Fruit fly (Drosophila melanogaster) whole organism, embryonic: Measurements from ENCODE around the gene CG3224.

ENCODE experiments used
- Abd-B ChIP-seq: fragments of 200-800 bp; sonication (Bioruptor generic); optimal IDR thresholded peaks from 2 replicates; lab custom pipeline; 2018; ENCODE audit warnings: missing biosample characterization, mild to moderate bottlenecking, missing genetic modification characterization, moderate library complexity
- CG12299 ChIP-seq: fragments of 200-800 bp; sonication (Bioruptor generic); optimal IDR thresholded peaks from 2 replicates; lab custom pipeline; 2018; ENCODE audit warnings: missing biosample characterization, mild to moderate bottlenecking, missing genetic modification characterization
- CG13296 ChIP-seq: fragments of 200-800 bp; sonication (Bioruptor generic); optimal IDR thresholded peaks from 3 replicates; lab custom pipeline; 2018; ENCODE audit warnings: missing biosample characterization, mild to moderate bottlenecking, missing genetic modification characterization
- CG13775 ChIP-seq: fragments of 200-800 bp; sonication (Bioruptor generic); optimal IDR thresholded peaks from 3 replicates; lab custom pipeline; 2017; ENCODE audit warnings: missing biosample characterization, mild to moderate bottlenecking, missing genetic modification characterization
- CG15011 ChIP-seq: fragments of 200-800 bp; sonication (Bioruptor generic); optimal IDR thresholded peaks from 3 replicates; lab custom pipeline; 2018; ENCODE audit warnings: missing biosample characterization, mild to moderate bottlenecking, missing genetic modification characterization
- CG15601 ChIP-seq: fragments of 200-800 bp; sonication (Bioruptor generic); optimal IDR thresholded peaks from 3 replicates; lab custom pipeline; 2019; ENCODE audit warnings: missing biosample characterization, mild to moderate bottlenecking, missing genetic modification characterization, moderate library complexity
- CG1647 ChIP-seq: fragments of 200-800 bp; sonication (Bioruptor generic); optimal IDR thresholded peaks from 3 replicates; lab custom pipeline; 2016; ENCODE audit warnings: missing biosample characterization, missing genetic modification characterization
- CG17361 ChIP-seq: fragments of 200-800 bp; sonication (Bioruptor generic); IDR thresholded peaks from 3 replicates; pipeline ENCODE4 v1.3.6; 2022; ENCODE audit warnings: missing biosample characterization, missing genetic modification characterization
- CG17912 ChIP-seq: fragments of 200-800 bp; sonication (Bioruptor generic); optimal IDR thresholded peaks from 2 replicates; lab custom pipeline; 2018; ENCODE audit warnings: missing biosample characterization, mild to moderate bottlenecking, missing genetic modification characterization
- CG2202 ChIP-seq: fragments of 200-800 bp; sonication (Bioruptor generic); optimal IDR thresholded peaks from 2 replicates; lab custom pipeline; 2018; ENCODE audit warnings: missing biosample characterization, mild to moderate bottlenecking, missing genetic modification characterization
- CG2875 ChIP-seq: fragments of 200-800 bp; sonication (Bioruptor generic); optimal IDR thresholded peaks from 2 replicates; lab custom pipeline; 2017; ENCODE audit warnings: missing biosample characterization, mild to moderate bottlenecking, missing genetic modification characterization, missing genetic modification reagents
- CG2889 ChIP-seq: fragments of 200-800 bp; sonication (Bioruptor generic); IDR thresholded peaks from 3 replicates; pipeline ENCODE4 v1.3.6; 2022; ENCODE audit warnings: missing biosample characterization, missing genetic modification characterization
- CG4820 ChIP-seq: fragments of 200-800 bp; sonication (Bioruptor generic); optimal IDR thresholded peaks from 3 replicates; lab custom pipeline; 2016; ENCODE audit warnings: missing biosample characterization, missing genetic modification characterization
- CG6175 ChIP-seq: fragments of 200-800 bp; sonication (Bioruptor generic); IDR thresholded peaks from 3 replicates; pipeline ENCODE4 v1.3.6; 2022; ENCODE audit warnings: missing biosample characterization, missing genetic modification characterization
- CG9797 ChIP-seq: fragments of 200-800 bp; sonication (Bioruptor generic); optimal IDR thresholded peaks from 3 replicates; lab custom pipeline; 2018; ENCODE audit warnings: missing biosample characterization, mild to moderate bottlenecking, missing genetic modification characterization
- D ChIP-seq, 2 experiments: fragments of 200-800 bp in 1 of 2; fragments of >200 bp in 1 of 2; sonication (Bioruptor generic) in 1 of 2; optimal IDR thresholded peaks; 2 replicates in 1 of 2; 3 replicates in 1 of 2; lab custom pipeline; 2017; ENCODE audit warnings: mild to moderate bottlenecking in 1 of 2, missing biosample characterization in 1 of 2, missing genetic modification characterization in 1 of 2, missing genetic modification reagents in 1 of 2
- Dad ChIP-seq: fragments of 200-800 bp; sonication (Bioruptor generic); optimal IDR thresholded peaks from 3 replicates; lab custom pipeline; 2016; ENCODE audit warnings: missing biosample characterization, missing genetic modification characterization
- Gug ChIP-seq: fragments of 200-800 bp; sonication (Bioruptor generic); IDR thresholded peaks from 4 replicates; pipeline ENCODE4 v1.3.6; 2022; ENCODE audit warnings: missing biosample characterization, missing genetic modification characterization
- Hr78 ChIP-seq, 2 experiments: fragments of 200-800 bp in 1 of 2; fragments of >200 bp in 1 of 2; sonication (Bioruptor generic) in 1 of 2; optimal IDR thresholded peaks; 2 replicates each; lab custom pipeline; 2017 to 2019; ENCODE audit warnings: missing biosample characterization in 2 of 2, missing genetic modification characterization in 2 of 2, mild to moderate bottlenecking in 1 of 2, moderate library complexity in 1 of 2
- Kr ChIP-seq: fragments of 200-800 bp; sonication (Bioruptor generic); optimal IDR thresholded peaks from 2 replicates; lab custom pipeline; 2017; ENCODE audit warnings: missing biosample characterization, mild to moderate bottlenecking, missing genetic modification characterization
- Lpt ChIP-seq: fragments of >200 bp; optimal IDR thresholded peaks from 2 replicates; lab custom pipeline; 2018; ENCODE audit warnings: missing biosample characterization, missing genetic modification characterization
- MBD-R2 ChIP-seq: fragments of 200-800 bp; sonication (Bioruptor generic); IDR thresholded peaks from 2 replicates; pipeline ENCODE4 v1.3.6; 2022; ENCODE audit warnings: missing biosample characterization, missing genetic modification characterization
- Nf-YB ChIP-seq: fragments of 200-800 bp; sonication (Bioruptor generic); optimal IDR thresholded peaks from 3 replicates; lab custom pipeline; 2019; ENCODE audit warnings: missing biosample characterization, mild to moderate bottlenecking, missing genetic modification characterization, moderate library complexity
- Nf-YC ChIP-seq: fragments of 200-800 bp; optimal IDR thresholded peaks from 3 replicates; lab custom pipeline; 2019; ENCODE audit warnings: missing biosample characterization, mild to moderate bottlenecking, missing genetic modification characterization, moderate library complexity
- Oli ChIP-seq: fragments of 200-800 bp; sonication (Bioruptor generic); optimal IDR thresholded peaks from 2 replicates; lab custom pipeline; 2018; ENCODE audit warnings: missing biosample characterization, mild to moderate bottlenecking, missing genetic modification characterization, moderate library complexity
- Ptx1 ChIP-seq: fragments of 200-800 bp; sonication (Bioruptor generic); IDR thresholded peaks from 2 replicates; pipeline ENCODE4 v1.3.6; 2022; ENCODE audit warnings: missing biosample characterization, missing genetic modification characterization
- Ravus ChIP-seq: fragments of 200-800 bp; sonication (Bioruptor generic); IDR thresholded peaks from 2 replicates; pipeline ENCODE4 v1.3.6; 2022; ENCODE audit warnings: missing biosample characterization, missing genetic modification characterization
- abd-A ChIP-seq: fragments of 200-800 bp; sonication (Bioruptor generic); optimal IDR thresholded peaks from 3 replicates; lab custom pipeline; 2019; ENCODE audit warnings: missing biosample characterization, mild to moderate bottlenecking, missing genetic modification characterization, moderate library complexity
- aop ChIP-seq: fragments of 200-800 bp; sonication (Bioruptor generic); IDR thresholded peaks from 2 replicates; pipeline ENCODE4 v1.3.6; 2022; ENCODE audit warnings: missing biosample characterization, missing genetic modification characterization
- chm ChIP-seq: fragments of 200-800 bp; sonication (Bioruptor generic); IDR thresholded peaks from 2 replicates; pipeline ENCODE4 v1.3.6; 2022; ENCODE audit warnings: missing biosample characterization, missing genetic modification characterization
- crp ChIP-seq, 2 experiments: fragments of 200-800 bp; sonication (Bioruptor generic); optimal IDR thresholded peaks; 2 replicates in 1 of 2; 3 replicates in 1 of 2; lab custom pipeline; 2017; ENCODE audit warnings: missing biosample characterization in 2 of 2, missing genetic modification characterization in 2 of 2, mild to moderate bottlenecking in 1 of 2, moderate library complexity in 1 of 2
- cwo ChIP-seq: fragments of 200-800 bp; sonication (Bioruptor generic); optimal IDR thresholded peaks from 3 replicates; lab custom pipeline; 2017; ENCODE audit warnings: missing biosample characterization, missing genetic modification characterization, mild to moderate bottlenecking, moderate library complexity, missing genetic modification reagents
- dan ChIP-seq: fragments of 200-800 bp; sonication (Bioruptor generic); IDR thresholded peaks from 2 replicates; pipeline ENCODE4 v1.3.6; 2022; ENCODE audit warnings: missing biosample characterization, missing genetic modification characterization
- en ChIP-seq: fragments of 200-800 bp; sonication (Bioruptor generic); optimal IDR thresholded peaks from 2 replicates; lab custom pipeline; 2016; ENCODE audit warnings: missing biosample characterization, missing genetic modification characterization
- gfzf ChIP-seq: fragments of 200-800 bp; sonication (Bioruptor generic); optimal IDR thresholded peaks from 2 replicates; lab custom pipeline; 2016; ENCODE audit warnings: missing biosample characterization, mild to moderate bottlenecking, missing genetic modification characterization, moderate library complexity
- hb ChIP-seq: fragments of 200-800 bp; sonication (Bioruptor generic); IDR thresholded peaks from 3 replicates; pipeline ENCODE4 v1.3.6; 2022; ENCODE audit warnings: missing biosample characterization, missing genetic modification characterization; ENCODE audit not compliant: partially characterized antibody
- jigr1 ChIP-seq: fragments of 200-800 bp; sonication (Bioruptor generic); IDR thresholded peaks from 3 replicates; pipeline ENCODE4 v1.3.6; 2022; ENCODE audit warnings: missing biosample characterization, missing genetic modification characterization
- jing ChIP-seq: fragments of 200-800 bp; sonication (Bioruptor generic); optimal IDR thresholded peaks from 2 replicates; lab custom pipeline; 2018; ENCODE audit warnings: missing biosample characterization, mild to moderate bottlenecking, missing genetic modification characterization
- jumu ChIP-seq: fragments of 200-800 bp; sonication (Bioruptor generic); optimal IDR thresholded peaks from 3 replicates; lab custom pipeline; 2016; ENCODE audit warnings: missing biosample characterization, missing genetic modification characterization
- lab ChIP-seq: fragments of 200-800 bp; sonication (Bioruptor generic); optimal IDR thresholded peaks from 3 replicates; lab custom pipeline; 2017; ENCODE audit warnings: missing biosample characterization, missing genetic modification characterization, mild to moderate bottlenecking, moderate library complexity, missing genetic modification reagents
- pho ChIP-seq: fragments of 200-800 bp; sonication (Bioruptor generic); optimal IDR thresholded peaks from 2 replicates; lab custom pipeline; 2016; ENCODE audit warnings: missing biosample characterization, missing genetic modification characterization
- phol ChIP-seq: fragments of 200-800 bp; sonication (Bioruptor generic); optimal IDR thresholded peaks from 3 replicates; lab custom pipeline; 2018; ENCODE audit warnings: missing biosample characterization, mild to moderate bottlenecking, missing genetic modification characterization, moderate library complexity
- pita ChIP-seq: fragments of 200-800 bp; sonication (Bioruptor generic); optimal IDR thresholded peaks from 2 replicates; lab custom pipeline; 2017; ENCODE audit warnings: missing biosample characterization, mild to moderate bottlenecking, missing genetic modification characterization
- pzg ChIP-seq: fragments of 200-800 bp; sonication (Bioruptor generic); optimal IDR thresholded peaks from 3 replicates; lab custom pipeline; 2018; ENCODE audit warnings: missing biosample characterization, mild to moderate bottlenecking, missing genetic modification characterization, moderate library complexity
- run ChIP-seq: fragments of 200-800 bp; sonication (Bioruptor generic); optimal IDR thresholded peaks from 3 replicates; lab custom pipeline; 2018; ENCODE audit warnings: missing biosample characterization, mild to moderate bottlenecking, missing genetic modification characterization
- schlank ChIP-seq: fragments of 200-800 bp; sonication (Bioruptor generic); optimal IDR thresholded peaks from 2 replicates; lab custom pipeline; 2018; ENCODE audit warnings: missing biosample characterization, mild to moderate bottlenecking, missing genetic modification characterization
- sna ChIP-seq: fragments of 200-800 bp; sonication (Bioruptor generic); IDR thresholded peaks from 2 replicates; pipeline ENCODE4 v1.3.6; 2022; ENCODE audit warnings: missing biosample characterization, missing genetic modification characterization; ENCODE audit not compliant: partially characterized antibody
- unc-4 ChIP-seq: fragments of 200-800 bp; sonication (Bioruptor generic); IDR thresholded peaks from 2 replicates; pipeline ENCODE4 v1.3.6; 2022; ENCODE audit warnings: missing biosample characterization, missing genetic modification characterization; ENCODE audit not compliant: partially characterized antibody
- usp ChIP-seq: fragments of >200 bp; optimal IDR thresholded peaks from 2 replicates; lab custom pipeline; 2017; ENCODE audit warnings: missing biosample characterization, missing genetic modification characterization
- wor ChIP-seq: fragments of 200-800 bp; sonication (Bioruptor generic); IDR thresholded peaks from 2 replicates; pipeline ENCODE4 v1.3.6; 2022; ENCODE audit warnings: missing biosample characterization, missing genetic modification characterization

The CG3224 gene

DNA sequence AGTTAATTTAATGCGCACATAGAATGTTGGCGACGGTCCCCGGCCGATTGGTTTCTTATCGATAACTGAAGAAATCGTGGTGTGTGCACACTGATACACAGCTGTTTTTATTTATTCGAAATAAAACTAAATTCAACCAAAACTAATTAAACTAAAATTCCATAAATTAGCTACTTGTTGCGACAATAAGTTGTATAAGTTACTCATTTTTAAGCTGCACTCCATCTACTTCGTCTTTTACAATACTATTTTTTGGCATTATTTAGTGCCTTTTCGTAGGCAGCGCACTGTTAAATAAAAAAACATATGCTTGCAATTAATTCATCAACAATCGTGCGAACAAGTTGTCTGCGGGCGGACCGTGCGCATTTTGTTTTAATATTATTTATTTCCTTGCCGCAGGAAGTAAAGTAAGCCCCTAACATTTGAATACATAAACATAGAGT, at the start of gene CG3224, which contains the start of gene Ctr1A:
Gene CG3224, minus strand, starts transcription at position 71 of the 446 bp plus-strand sequence.
Gene Ctr1A, plus strand, starts transcription at position 256 of the 446 bp plus-strand sequence.
- no peak for TF ChIP-seq pho (GFP tag; lab: Kevin White, UChicago)
- no peak for TF ChIP-seq Nf-YB
- TF ChIP-seq pita (GFP tag; lab: Kevin White, UChicago), result no peak
- TF ChIP-seq sna (GFP tag; lab: Robert Waterston, UW), result peak; percentile 29; the same call in 1 of the 2 replicates
- TF ChIP-seq CG17361 (GFP tag; lab: Robert Waterston, UW), result peak; percentile 21; the same call in 1 of the 3 replicates
- TF ChIP-seq Lpt (GFP tag; lab: Kevin White, UChicago), result no peak
- no peak for TF ChIP-seq schlank (tag; lab: Kevin White, UChicago)
- TF ChIP-seq CG15601 (tag; lab: Kevin White, UChicago), result peak; percentile 19
- peak; percentile 59 for TF ChIP-seq pzg (GFP tag; lab: Kevin White, UChicago)
- peak; percentile 80 for TF ChIP-seq gfzf (GFP tag; lab: Kevin White, UChicago)
- no peak for TF ChIP-seq CG17912
- no peak for TF ChIP-seq Gug (GFP tag; lab: Robert Waterston, UW)
- TF ChIP-seq wor (GFP tag; lab: Robert Waterston, UW), result no peak
- no peak for TF ChIP-seq CG2875 (GFP tag; lab: Kevin White, UChicago)
- TF ChIP-seq Nf-YC, result peak; percentile 3
- TF ChIP-seq Kr (GFP tag; lab: Kevin White, UChicago), result no peak
- TF ChIP-seq Ravus (GFP tag; lab: Robert Waterston, UW), result no peak
- peak; percentile 51 to 89 for TF ChIP-seq crp (GFP tag; optimal IDR thresholded peaks at IDR 0.05; lab: Kevin White, UChicago)
- no peak for TF ChIP-seq usp (GFP tag; lab: Kevin White, UChicago)
- TF ChIP-seq aop (GFP tag; lab: Robert Waterston, UW), result no peak
- no peak for TF ChIP-seq CG13296 (GFP tag; lab: Kevin White, UChicago)
- TF ChIP-seq CG6175 (GFP tag; lab: Robert Waterston, UW), result no peak
- no peak for TF ChIP-seq Hr78 (GFP tag; optimal IDR thresholded peaks at IDR 0.05; lab: Kevin White, UChicago)
- TF ChIP-seq CG1647 (GFP tag; lab: Kevin White, UChicago), result no peak
- TF ChIP-seq CG13775, result no peak
- TF ChIP-seq CG4820 (GFP tag; lab: Kevin White, UChicago), result no peak
- no peak for TF ChIP-seq Oli (tag; lab: Kevin White, UChicago)
- no peak for TF ChIP-seq hb
- no peak for TF ChIP-seq run
- TF ChIP-seq Abd-B, result no peak
- TF ChIP-seq jumu (GFP tag; lab: Kevin White, UChicago), result no peak
- no peak for TF ChIP-seq en (GFP tag; lab: Kevin White, UChicago)
- TF ChIP-seq unc-4 (GFP tag; lab: Robert Waterston, UW), result peak; percentile 54; the same call in 1 of the 2 replicates
- TF ChIP-seq D (optimal IDR thresholded peaks at IDR 0.05; lab: Kevin White, UChicago), result no peak
- no peak for TF ChIP-seq D (GFP tag; optimal IDR thresholded peaks at IDR 0.05; lab: Kevin White, UChicago)
- TF ChIP-seq CG12299 (tag; lab: Kevin White, UChicago), result no peak
- no peak for TF ChIP-seq phol (tag; lab: Kevin White, UChicago)
- TF ChIP-seq CG15011, result no peak
- no peak for TF ChIP-seq Dad (GFP tag; lab: Kevin White, UChicago)
- no peak for TF ChIP-seq jing (GFP tag; lab: Kevin White, UChicago)
- peak; percentile 62 for TF ChIP-seq abd-A (tag; lab: Kevin White, UChicago)
- peak; percentile 33; the same call in 1 of the 2 replicates for TF ChIP-seq MBD-R2 (GFP tag; lab: Robert Waterston, UW)
- TF ChIP-seq chm, result no peak
- no peak for TF ChIP-seq cwo
- no peak for TF ChIP-seq CG2202 (tag; lab: Kevin White, UChicago)
- TF ChIP-seq Ptx1, result no peak
- no peak for TF ChIP-seq CG2889
- TF ChIP-seq CG9797 (GFP tag; lab: Kevin White, UChicago), result peak; percentile 69
- TF ChIP-seq dan, result no peak
- TF ChIP-seq jigr1 (GFP tag; lab: Robert Waterston, UW), result no peak
- peak; percentile 13 for TF ChIP-seq lab (GFP tag; lab: Kevin White, UChicago)
